Fruit fly (Drosophila melanogaster) whole organism, embryonic: ENCODE results near the gene fne.
A peak's percentile ranks its signal among the peaks of the same experiment; 100 is the strongest.

Source experiments
- Awh ChIP-seq: fragments of 200-800 bp; sonication (Bioruptor generic); IDR thresholded peaks from 2 replicates; pipeline ENCODE4, ENCODE4 v1.3.6; 2022; ENCODE audit warnings: missing biosample characterization, missing genetic modification characterization
- Blimp-1 ChIP-seq: fragments of 200-800 bp; sonication (Bioruptor generic); optimal IDR thresholded peaks from 3 replicates; lab custom pipeline; 2018; ENCODE audit warnings: missing biosample characterization, missing genetic modification characterization, mild to moderate bottlenecking, moderate library complexity, missing genetic modification reagents
- C15 ChIP-seq: fragments of 200-800 bp; sonication (Bioruptor generic); IDR thresholded peaks from 3 replicates; pipeline ENCODE4 v1.3.6; 2022; ENCODE audit warnings: missing biosample characterization, missing genetic modification characterization
- CG10147 ChIP-seq: fragments of 200-800 bp; sonication (Bioruptor generic); optimal IDR thresholded peaks from 2 replicates; lab custom pipeline; 2019; ENCODE audit warnings: missing biosample characterization, mild to moderate bottlenecking, missing genetic modification characterization, moderate library complexity
- CG12071 ChIP-seq: fragments of 200-800 bp; sonication (Bioruptor generic); optimal IDR thresholded peaks from 3 replicates; lab custom pipeline; 2018; ENCODE audit warnings: missing biosample characterization, mild to moderate bottlenecking, missing genetic modification characterization
- CG12155 ChIP-seq: fragments of 200-800 bp; sonication (Bioruptor generic); optimal IDR thresholded peaks from 3 replicates; lab custom pipeline; 2016; ENCODE audit warnings: missing biosample characterization, missing genetic modification characterization
- CG13287 ChIP-seq: fragments of 200-800 bp; sonication (Bioruptor generic); IDR thresholded peaks from 2 replicates; pipeline ENCODE4 v1.3.6; 2022; ENCODE audit warnings: missing biosample characterization, missing genetic modification characterization; ENCODE audit not compliant: partially characterized antibody
- CG13775 ChIP-seq: fragments of 200-800 bp; sonication (Bioruptor generic); optimal IDR thresholded peaks from 3 replicates; lab custom pipeline; 2017; ENCODE audit warnings: missing biosample characterization, mild to moderate bottlenecking, missing genetic modification characterization
- CG14050 ChIP-seq: fragments of 200-800 bp; sonication (Bioruptor generic); IDR thresholded peaks from 3 replicates; pipeline ENCODE4 v1.3.6; 2022; ENCODE audit warnings: missing biosample characterization, missing genetic modification characterization
- CG14710 ChIP-seq: fragments of 200-800 bp; sonication (Bioruptor generic); optimal IDR thresholded peaks from 3 replicates; lab custom pipeline; 2019; ENCODE audit warnings: missing biosample characterization, mild to moderate bottlenecking, missing genetic modification characterization, moderate library complexity
- CG15011 ChIP-seq: fragments of 200-800 bp; sonication (Bioruptor generic); optimal IDR thresholded peaks from 3 replicates; lab custom pipeline; 2018; ENCODE audit warnings: missing biosample characterization, mild to moderate bottlenecking, missing genetic modification characterization
- CG16779 ChIP-seq: fragments of 200-800 bp; sonication (Bioruptor generic); IDR thresholded peaks from 2 replicates; pipeline ENCODE4 v1.3.6; 2022; ENCODE audit warnings: missing biosample characterization, missing genetic modification characterization
- CG18262 ChIP-seq: fragments of 200-800 bp; optimal IDR thresholded peaks from 3 replicates; lab custom pipeline; 2019; ENCODE audit warnings: missing biosample characterization, mild to moderate bottlenecking, missing genetic modification characterization, moderate library complexity
- CG2120 ChIP-seq: fragments of 200-800 bp; sonication (Bioruptor generic); optimal IDR thresholded peaks from 3 replicates; lab custom pipeline; 2016; ENCODE audit warnings: missing biosample characterization, missing genetic modification characterization
- CG2712 ChIP-seq: fragments of 200-800 bp; optimal IDR thresholded peaks from 3 replicates; lab custom pipeline; 2019; ENCODE audit warnings: missing biosample characterization, mild to moderate bottlenecking, missing genetic modification characterization, moderate library complexity
- CG30403 ChIP-seq: fragments of 200-800 bp; sonication (Bioruptor generic); optimal IDR thresholded peaks from 3 replicates; lab custom pipeline; 2016; ENCODE audit warnings: missing biosample characterization, missing genetic modification characterization
- CG3163 ChIP-seq: fragments of 200-800 bp; sonication (Bioruptor generic); optimal IDR thresholded peaks from 3 replicates; lab custom pipeline; 2016; ENCODE audit warnings: missing biosample characterization, missing genetic modification characterization
- CG33213 ChIP-seq: fragments of 200-800 bp; sonication (Bioruptor generic); optimal IDR thresholded peaks from 3 replicates; lab custom pipeline; 2016; ENCODE audit warnings: missing biosample characterization, missing genetic modification characterization
- CG34376 ChIP-seq: fragments of 200-800 bp; sonication (Bioruptor generic); optimal IDR thresholded peaks from 2 replicates; lab custom pipeline; 2018; ENCODE audit warnings: missing biosample characterization, mild to moderate bottlenecking, missing genetic modification characterization
- CG6683 ChIP-seq: fragments of 200-800 bp; sonication (Bioruptor generic); optimal IDR thresholded peaks from 2 replicates; lab custom pipeline; 2017; ENCODE audit warnings: missing biosample characterization, mild to moderate bottlenecking, missing genetic modification characterization, missing genetic modification reagents
- CG6854 ChIP-seq: fragments of 200-800 bp; sonication (Bioruptor generic); optimal IDR thresholded peaks from 3 replicates; lab custom pipeline; 2017; ENCODE audit warnings: missing biosample characterization, mild to moderate bottlenecking, missing genetic modification characterization
- CG7357 ChIP-seq: fragments of 200-800 bp; sonication (Bioruptor generic); IDR thresholded peaks from 3 replicates; pipeline ENCODE4 v1.3.6; 2022; ENCODE audit warnings: missing biosample characterization, missing genetic modification characterization
- CG7839 ChIP-seq: fragments of 200-800 bp; sonication (Bioruptor generic); optimal IDR thresholded peaks from 3 replicates; lab custom pipeline; 2018; ENCODE audit warnings: missing biosample characterization, mild to moderate bottlenecking, missing genetic modification characterization, moderate library complexity
- CG7987 ChIP-seq: fragments of 200-800 bp; sonication (Bioruptor generic); optimal IDR thresholded peaks from 2 replicates; lab custom pipeline; 2018; ENCODE audit warnings: missing biosample characterization, mild to moderate bottlenecking, missing genetic modification characterization, moderate library complexity
- CG8089 ChIP-seq: fragments of 200-800 bp; sonication (Bioruptor generic); optimal IDR thresholded peaks from 3 replicates; lab custom pipeline; 2016; ENCODE audit warnings: missing biosample characterization, missing genetic modification characterization
- CG8388 ChIP-seq: fragments of 200-800 bp; sonication (Bioruptor generic); optimal IDR thresholded peaks from 2 replicates; lab custom pipeline; 2019; ENCODE audit warnings: missing biosample characterization, mild to moderate bottlenecking, missing genetic modification characterization, moderate library complexity
- CG9817 ChIP-seq: fragments of 200-800 bp; sonication (Bioruptor generic); optimal IDR thresholded peaks from 2 replicates; lab custom pipeline; 2018; ENCODE audit warnings: missing biosample characterization, mild to moderate bottlenecking, missing genetic modification characterization, moderate library complexity
- CG9932 ChIP-seq: fragments of 200-800 bp; sonication (Bioruptor generic); IDR thresholded peaks from 2 replicates; pipeline ENCODE4 v1.3.6; 2022; ENCODE audit warnings: missing biosample characterization, missing genetic modification characterization
- Dip2 ChIP-seq: fragments of 200-800 bp; sonication (Bioruptor generic); IDR thresholded peaks from 2 replicates; pipeline ENCODE4 v1.3.6; 2022; ENCODE audit warnings: missing biosample characterization, missing genetic modification characterization
- Eip74EF ChIP-seq, 2 experiments: fragments of 200-800 bp in 1 of 2; fragments of >200 bp in 1 of 2; sonication (Bioruptor generic) in 1 of 2; optimal IDR thresholded peaks; 2 replicates each; lab custom pipeline; 2017 to 2019; ENCODE audit warnings: missing biosample characterization in 2 of 2, missing genetic modification characterization in 2 of 2, mild to moderate bottlenecking in 1 of 2, moderate library complexity in 1 of 2
- Fer1 ChIP-seq: fragments of 200-800 bp; sonication (Bioruptor generic); optimal IDR thresholded peaks from 2 replicates; lab custom pipeline; 2017; ENCODE audit warnings: missing biosample characterization, mild to moderate bottlenecking, missing genetic modification characterization
- MESR4 ChIP-seq: fragments of 200-800 bp; sonication (Bioruptor generic); optimal IDR thresholded peaks from 2 replicates; lab custom pipeline; 2018; ENCODE audit warnings: missing biosample characterization, mild to moderate bottlenecking, missing genetic modification characterization, moderate library complexity
- NK7.1 ChIP-seq: fragments of 200-800 bp; sonication (Bioruptor generic); optimal IDR thresholded peaks from 3 replicates; lab custom pipeline; 2016; ENCODE audit warnings: missing biosample characterization, missing genetic modification characterization
- Rfx ChIP-seq: fragments of 200-800 bp; sonication (Bioruptor generic); IDR thresholded peaks from 2 replicates; pipeline ENCODE4 v1.3.6; 2022; ENCODE audit warnings: missing biosample characterization, missing genetic modification characterization
- Sox100B ChIP-seq: fragments of 200-800 bp; sonication (Bioruptor generic); optimal IDR thresholded peaks from 3 replicates; lab custom pipeline; 2018; ENCODE audit warnings: missing biosample characterization, mild to moderate bottlenecking, missing genetic modification characterization
- Taf1 ChIP-seq: fragments of 200-800 bp; sonication (Bioruptor generic); IDR thresholded peaks from 2 replicates; pipeline ENCODE4 v1.3.6; 2022; ENCODE audit warnings: missing biosample characterization, missing genetic modification characterization
- bsh ChIP-seq, 2 experiments: fragments of 200-800 bp; sonication (Bioruptor generic); optimal IDR thresholded peaks; 2 replicates each; lab custom pipeline; 2017 to 2018; ENCODE audit warnings: mild to moderate bottlenecking in 2 of 2, missing biosample characterization in 2 of 2, missing genetic modification characterization in 2 of 2, moderate library complexity in 1 of 2
- chm ChIP-seq: fragments of 200-800 bp; sonication (Bioruptor generic); IDR thresholded peaks from 2 replicates; pipeline ENCODE4 v1.3.6; 2022; ENCODE audit warnings: missing biosample characterization, missing genetic modification characterization
- dysf ChIP-seq: fragments of 200-800 bp; sonication (Bioruptor generic); IDR thresholded peaks from 3 replicates; pipeline ENCODE4 v1.3.6; 2022; ENCODE audit warnings: missing biosample characterization, missing genetic modification characterization
- fd96Cb ChIP-seq: fragments of 200-800 bp; sonication (Bioruptor generic); optimal IDR thresholded peaks from 2 replicates; lab custom pipeline; 2018; ENCODE audit warnings: missing biosample characterization, mild to moderate bottlenecking, missing genetic modification characterization, moderate library complexity
- gcm ChIP-seq: fragments of 200-800 bp; sonication (Bioruptor generic); optimal IDR thresholded peaks from 2 replicates; lab custom pipeline; 2019; ENCODE audit warnings: missing biosample characterization, mild to moderate bottlenecking, missing genetic modification characterization, moderate library complexity
- hkb ChIP-seq, 2 experiments: fragments of 200-800 bp in 1 of 2; fragments of >200 bp in 1 of 2; sonication (Bioruptor generic) in 1 of 2; IDR thresholded peaks in 1 of 2; optimal IDR thresholded peaks in 1 of 2; 2 replicates each; pipeline versions ENCODE4 v1.3.6 to Lab custom; 2017 to 2022; ENCODE audit warnings: missing biosample characterization in 1 of 2, missing genetic modification characterization in 1 of 2
- ken ChIP-seq: fragments of 200-800 bp; sonication (Bioruptor generic); IDR thresholded peaks from 3 replicates; pipeline ENCODE4 v1.3.6; 2022; ENCODE audit warnings: missing biosample characterization, missing genetic modification characterization
- lola ChIP-seq, 3 experiments: fragments of >200 bp in 2 of 3; fragments of 200-800 bp in 1 of 3; sonication (Bioruptor generic) in 1 of 3; optimal IDR thresholded peaks; 2 replicates each; lab custom pipeline; 2017 to 2019; ENCODE audit warnings: missing biosample characterization in 3 of 3, missing genetic modification characterization in 3 of 3, mild to moderate bottlenecking in 1 of 3, moderate library complexity in 1 of 3
- mld ChIP-seq: fragments of 200-800 bp; sonication (Bioruptor generic); IDR thresholded peaks from 3 replicates; pipeline ENCODE4 v1.3.6; 2022; ENCODE audit warnings: missing biosample characterization, missing genetic modification characterization; ENCODE audit not compliant: partially characterized antibody
- sd ChIP-seq: fragments of 200-800 bp; sonication (Bioruptor generic); optimal IDR thresholded peaks from 3 replicates; lab custom pipeline; 2018; ENCODE audit warnings: missing biosample characterization, mild to moderate bottlenecking, missing genetic modification characterization, moderate library complexity
- sens-2 ChIP-seq: fragments of 200-800 bp; sonication (Bioruptor generic); IDR thresholded peaks from 2 replicates; pipeline ENCODE4 v1.3.6; 2022; ENCODE audit warnings: missing biosample characterization, missing genetic modification characterization

fne gene

dm6 chrX:12937825-12938520 lies 20.7 kb downstream of the fne start (continued):
- TF ChIP-seq hkb (optimal IDR thresholded peaks at IDR 0.05; lab: Kevin White, UChicago) (no peak), hkb (GFP tag; IDR thresholded peaks at IDR 0.05; lab: Robert Waterston, UW) (0 out of 2 replicates have a peak, but pooled peaks have one; percentile 27), CG18262 (tag; lab: Kevin White, UChicago) (peak; percentile 67), CG7357 (GFP tag; lab: Robert Waterston, UW) (peak; percentile 40; the same call in 1 of the 3 replicates), Blimp-1 (GFP tag; lab: Kevin White, UChicago) (peak; percentile 49), Sox100B (GFP tag; lab: Kevin White, UChicago) (peak; percentile 59), CG12155 (no peak), chm (no peak), CG15011 (peak; percentile 0), CG30403 (GFP tag; lab: Kevin White, UChicago) (peak; percentile 29), NK7.1 (GFP tag; lab: Kevin White, UChicago) (no peak), Fer1 (GFP tag; lab: Kevin White, UChicago) (peak; percentile 64), CG7987 (GFP tag; lab: Kevin White, UChicago) (no peak), CG2712 (tag; lab: Kevin White, UChicago) (peak; percentile 57), CG14710 (tag; lab: Kevin White, UChicago) (peak; percentile 39), sens-2 (GFP tag; lab: Robert Waterston, UW) (no peak), CG6683 (GFP tag; lab: Kevin White, UChicago) (peak; percentile 1), CG3163 (GFP tag; lab: Kevin White, UChicago) (no peak), MESR4 (GFP tag; lab: Kevin White, UChicago) (no peak), mld (GFP tag; lab: Robert Waterston, UW) (no peak), sd (tag; lab: Kevin White, UChicago) (peak; percentile 13), CG14050 (GFP tag; lab: Robert Waterston, UW) (no peak), C15 (GFP tag; lab: Robert Waterston, UW) (no peak), Rfx (GFP tag; lab: Robert Waterston, UW) (peak; percentile 16; the same call in 1 of the 2 replicates), CG13775 (GFP tag; lab: Kevin White, UChicago) (peak; percentile 5), CG8388 (GFP tag; lab: Kevin White, UChicago) (peak; percentile 46), CG12071 (GFP tag; lab: Kevin White, UChicago) (no peak), CG9932 (GFP tag; lab: Robert Waterston, UW) (peak; percentile 43), Dip2 (GFP tag; lab: Robert Waterston, UW) (no peak), lola (GFP tag; optimal IDR thresholded peaks at IDR 0.05; lab: Kevin White, UChicago) (peak in 1 of 3 experiments; percentile 43), bsh (GFP tag; optimal IDR thresholded peaks at IDR 0.05; lab: Kevin White, UChicago) (peak in 1 of 2 experiments; percentile 63), CG2120 (peak; percentile 36), CG9817 (tag; lab: Kevin White, UChicago) (peak; percentile 10), CG10147 (GFP tag; lab: Kevin White, UChicago) (peak; percentile 60), CG16779 (GFP tag; lab: Robert Waterston, UW) (no peak), CG34376 (no peak), ken (GFP tag; lab: Robert Waterston, UW) (no peak), gcm (GFP tag; lab: Kevin White, UChicago) (no peak), Awh (GFP tag; lab: Robert Waterston, UW) (0 out of 2 replicates have a peak, but pooled peaks have one; percentile 15), dysf (peak; percentile 59; the same call in 2 of the 3 replicates), fd96Cb (peak; percentile 55), CG33213 (GFP tag; lab: Kevin White, UChicago) (no peak), Eip74EF (GFP tag; optimal IDR thresholded peaks at IDR 0.05; lab: Kevin White, UChicago) (peak in 1 of 2 experiments; percentile 12), CG6854 (GFP tag; lab: Kevin White, UChicago) (peak; percentile 44), CG13287 (GFP tag; lab: Robert Waterston, UW) (no peak), Taf1 (GFP tag; lab: Robert Waterston, UW) (no peak), CG8089 (GFP tag; lab: Kevin White, UChicago) (no peak), CG7839 (tag; lab: Kevin White, UChicago) (peak; percentile 73)
